Fruit fly (Drosophila melanogaster) whole organism, embryonic: Measurements from ENCODE around the gene gcm.

Experiments used
- Ada2b ChIP-seq: fragments of 200-800 bp; sonication (Bioruptor generic); IDR thresholded peaks from 2 replicates; pipeline ENCODE4 v1.3.6; 2022; ENCODE audit warnings: missing biosample characterization, missing genetic modification characterization
- BEAF-32 ChIP-seq: fragments of 200-800 bp; sonication (Bioruptor generic); optimal IDR thresholded peaks from 3 replicates; lab custom pipeline; 2017; ENCODE audit warnings: missing biosample characterization, missing genetic modification characterization, mild to moderate bottlenecking, moderate library complexity, missing genetic modification reagents
- CG10267 ChIP-seq: fragments of 200-800 bp; sonication (Bioruptor generic); optimal IDR thresholded peaks from 2 replicates; lab custom pipeline; 2018; ENCODE audit warnings: missing biosample characterization, mild to moderate bottlenecking, missing genetic modification characterization, moderate library complexity
- CG12219 ChIP-seq: fragments of 200-800 bp; sonication (Bioruptor generic); optimal IDR thresholded peaks from 3 replicates; lab custom pipeline; 2018; ENCODE audit warnings: missing biosample characterization, mild to moderate bottlenecking, missing genetic modification characterization
- CG12236 ChIP-seq: fragments of 200-800 bp; sonication (Bioruptor generic); optimal IDR thresholded peaks from 2 replicates; lab custom pipeline; 2016; ENCODE audit warnings: missing biosample characterization, missing genetic modification characterization
- CG13624 ChIP-seq: fragments of 200-800 bp; sonication (Bioruptor generic); optimal IDR thresholded peaks from 2 replicates; lab custom pipeline; 2016; ENCODE audit warnings: missing biosample characterization, missing genetic modification characterization
- CG15514 ChIP-seq: fragments of 200-800 bp; sonication (Bioruptor generic); optimal IDR thresholded peaks from 3 replicates; lab custom pipeline; 2017; ENCODE audit warnings: missing biosample characterization, missing genetic modification characterization, mild to moderate bottlenecking, moderate library complexity, missing genetic modification reagents
- CG1602 ChIP-seq: fragments of 200-800 bp; sonication (Bioruptor generic); optimal IDR thresholded peaks from 3 replicates; lab custom pipeline; 2016; ENCODE audit warnings: missing biosample characterization, missing genetic modification characterization
- CG18764 ChIP-seq: fragments of 200-800 bp; sonication (Bioruptor generic); optimal IDR thresholded peaks from 3 replicates; lab custom pipeline; 2016; ENCODE audit warnings: missing biosample characterization, missing genetic modification characterization
- CG31388 ChIP-seq: fragments of 200-800 bp; sonication (Bioruptor generic); optimal IDR thresholded peaks from 2 replicates; lab custom pipeline; 2016; ENCODE audit warnings: missing biosample characterization, missing genetic modification characterization
- CG32532 ChIP-seq: fragments of 200-800 bp; sonication (Bioruptor generic); IDR thresholded peaks from 2 replicates; pipeline ENCODE4 v1.3.6; 2022; ENCODE audit warnings: missing biosample characterization, missing genetic modification characterization
- CG33213 ChIP-seq: fragments of 200-800 bp; sonication (Bioruptor generic); optimal IDR thresholded peaks from 3 replicates; lab custom pipeline; 2016; ENCODE audit warnings: missing biosample characterization, missing genetic modification characterization
- CG34224 ChIP-seq: fragments of 200-800 bp; sonication (Bioruptor generic); IDR thresholded peaks from 3 replicates; pipeline ENCODE4 v1.3.6; 2022; ENCODE audit warnings: missing biosample characterization, missing genetic modification characterization; ENCODE audit not compliant: partially characterized antibody
- CG42726 ChIP-seq: fragments of 200-800 bp; sonication (Bioruptor generic); IDR thresholded peaks from 2 replicates; pipeline ENCODE4 v1.3.6; 2022; ENCODE audit warnings: missing biosample characterization, missing genetic modification characterization; ENCODE audit not compliant: partially characterized antibody
- CG43689 ChIP-seq: fragments of 200-800 bp; sonication (Bioruptor generic); IDR thresholded peaks from 2 replicates; pipeline ENCODE4 v1.3.6; 2022; ENCODE audit warnings: missing biosample characterization, missing genetic modification characterization
- CG6272 ChIP-seq: fragments of 200-800 bp; sonication (Bioruptor generic); IDR thresholded peaks from 2 replicates; pipeline ENCODE4 v1.3.6; 2022; ENCODE audit warnings: missing biosample characterization, missing genetic modification characterization
- CG6765 ChIP-seq: fragments of 200-800 bp; sonication (Bioruptor generic); optimal IDR thresholded peaks from 3 replicates; lab custom pipeline; 2017; ENCODE audit warnings: missing biosample characterization, mild to moderate bottlenecking, missing genetic modification characterization
- CG9215 ChIP-seq: fragments of 200-800 bp; sonication (Bioruptor generic); IDR thresholded peaks from 2 replicates; pipeline ENCODE4 v1.3.6; 2022; ENCODE audit warnings: missing biosample characterization, missing genetic modification characterization
- CG9817 ChIP-seq: fragments of 200-800 bp; sonication (Bioruptor generic); optimal IDR thresholded peaks from 2 replicates; lab custom pipeline; 2018; ENCODE audit warnings: missing biosample characterization, mild to moderate bottlenecking, missing genetic modification characterization, moderate library complexity
- Dip2 ChIP-seq: fragments of 200-800 bp; sonication (Bioruptor generic); IDR thresholded peaks from 2 replicates; pipeline ENCODE4 v1.3.6; 2022; ENCODE audit warnings: missing biosample characterization, missing genetic modification characterization
- Doc2 ChIP-seq: fragments of 200-800 bp; sonication (Bioruptor generic); IDR thresholded peaks from 2 replicates; pipeline ENCODE4 v1.3.6; 2022; ENCODE audit warnings: missing biosample characterization, missing genetic modification characterization
- Elba2 ChIP-seq: fragments of 200-800 bp; sonication (Bioruptor generic); optimal IDR thresholded peaks from 3 replicates; lab custom pipeline; 2016; ENCODE audit warnings: missing biosample characterization, missing genetic modification characterization
- Ets97D ChIP-seq: fragments of 200-800 bp; sonication (Bioruptor generic); optimal IDR thresholded peaks from 3 replicates; lab custom pipeline; 2016; ENCODE audit warnings: missing biosample characterization, missing genetic modification characterization
- Hand ChIP-seq: fragments of 200-800 bp; sonication (Bioruptor generic); optimal IDR thresholded peaks from 2 replicates; lab custom pipeline; 2017; ENCODE audit warnings: mild to moderate bottlenecking, missing biosample characterization, missing genetic modification reagents, missing genetic modification characterization
- Hsf ChIP-seq: fragments of 200-800 bp; sonication (Bioruptor generic); optimal IDR thresholded peaks from 3 replicates; lab custom pipeline; 2016; ENCODE audit warnings: missing biosample characterization, missing genetic modification characterization
- Jarid2 ChIP-seq: fragments of 200-800 bp; sonication (Bioruptor generic); optimal IDR thresholded peaks from 3 replicates; lab custom pipeline; 2017; ENCODE audit warnings: mild to moderate bottlenecking, missing biosample characterization, missing genetic modification reagents, missing genetic modification characterization
- Nf-YA ChIP-seq: fragments of 200-800 bp; sonication (Bioruptor generic); IDR thresholded peaks from 2 replicates; pipeline ENCODE4 v1.3.6; 2022; ENCODE audit warnings: missing biosample characterization, missing genetic modification characterization
- Nf-YC ChIP-seq: fragments of 200-800 bp; optimal IDR thresholded peaks from 3 replicates; lab custom pipeline; 2019; ENCODE audit warnings: missing biosample characterization, mild to moderate bottlenecking, missing genetic modification characterization, moderate library complexity
- PHDP ChIP-seq: fragments of 200-800 bp; sonication (Bioruptor generic); optimal IDR thresholded peaks from 3 replicates; lab custom pipeline; 2018; ENCODE audit warnings: missing biosample characterization, mild to moderate bottlenecking, missing genetic modification characterization, moderate library complexity
- Ptx1 ChIP-seq: fragments of 200-800 bp; sonication (Bioruptor generic); IDR thresholded peaks from 2 replicates; pipeline ENCODE4 v1.3.6; 2022; ENCODE audit warnings: missing biosample characterization, missing genetic modification characterization
- Rfx ChIP-seq: fragments of 200-800 bp; sonication (Bioruptor generic); IDR thresholded peaks from 2 replicates; pipeline ENCODE4 v1.3.6; 2022; ENCODE audit warnings: missing biosample characterization, missing genetic modification characterization
- Rx ChIP-seq: fragments of 200-800 bp; sonication (Bioruptor generic); IDR thresholded peaks from 2 replicates; pipeline ENCODE4 v1.3.6; 2022; ENCODE audit warnings: missing biosample characterization, missing genetic modification characterization
- Spps ChIP-seq: fragments of 200-800 bp; sonication (Bioruptor generic); optimal IDR thresholded peaks from 2 replicates; lab custom pipeline; 2018; ENCODE audit warnings: missing biosample characterization, mild to moderate bottlenecking, missing genetic modification characterization
- Sry-β ChIP-seq: fragments of 200-800 bp; sonication (Bioruptor generic); optimal IDR thresholded peaks from 2 replicates; lab custom pipeline; 2018; ENCODE audit warnings: missing biosample characterization, mild to moderate bottlenecking, missing genetic modification characterization, moderate library complexity
- Stat92E ChIP-seq, 3 experiments: fragments of >200 bp in 2 of 3; fragments of 200-800 bp in 1 of 3; sonication (Bioruptor generic) in 1 of 3; optimal IDR thresholded peaks; 2 replicates each; lab custom pipeline; 2017 to 2019; ENCODE audit warnings: missing biosample characterization in 3 of 3, missing genetic modification characterization in 3 of 3, mild to moderate bottlenecking in 1 of 3, moderate library complexity in 1 of 3
- aop ChIP-seq: fragments of 200-800 bp; sonication (Bioruptor generic); IDR thresholded peaks from 2 replicates; pipeline ENCODE4 v1.3.6; 2022; ENCODE audit warnings: missing biosample characterization, missing genetic modification characterization
- bsh ChIP-seq, 2 experiments: fragments of 200-800 bp; sonication (Bioruptor generic); optimal IDR thresholded peaks; 2 replicates each; lab custom pipeline; 2017 to 2018; ENCODE audit warnings: mild to moderate bottlenecking in 2 of 2, missing biosample characterization in 2 of 2, missing genetic modification characterization in 2 of 2, moderate library complexity in 1 of 2
- dati ChIP-seq: fragments of 200-800 bp; sonication (Bioruptor generic); IDR thresholded peaks from 2 replicates; pipeline ENCODE4 v1.3.6; 2022; ENCODE audit warnings: missing biosample characterization, missing genetic modification characterization
- ftz-f1 ChIP-seq: fragments of 200-800 bp; sonication (Bioruptor generic); optimal IDR thresholded peaks from 2 replicates; lab custom pipeline; 2016; ENCODE audit warnings: missing biosample characterization, missing genetic modification characterization
- gcm2 ChIP-seq: fragments of 200-800 bp; sonication (Bioruptor generic); optimal IDR thresholded peaks from 2 replicates; lab custom pipeline; 2016; ENCODE audit warnings: missing biosample characterization, missing genetic modification characterization
- grau ChIP-seq: fragments of 200-800 bp; optimal IDR thresholded peaks from 3 replicates; lab custom pipeline; 2019; ENCODE audit warnings: missing biosample characterization, mild to moderate bottlenecking, missing genetic modification characterization, moderate library complexity
- gro ChIP-seq: fragments of 200-800 bp; sonication (Bioruptor generic); optimal IDR thresholded peaks from 2 replicates; lab custom pipeline; 2016; ENCODE audit warnings: missing biosample characterization, missing genetic modification characterization
- gsb-n ChIP-seq: fragments of 200-800 bp; sonication (Bioruptor generic); optimal IDR thresholded peaks from 3 replicates; lab custom pipeline; 2018; ENCODE audit warnings: missing biosample characterization, mild to moderate bottlenecking, missing genetic modification characterization
- hb ChIP-seq: fragments of 200-800 bp; sonication (Bioruptor generic); IDR thresholded peaks from 3 replicates; pipeline ENCODE4 v1.3.6; 2022; ENCODE audit warnings: missing biosample characterization, missing genetic modification characterization; ENCODE audit not compliant: partially characterized antibody
- hth ChIP-seq: fragments of >200 bp; optimal IDR thresholded peaks from 2 replicates; lab custom pipeline; 2017; ENCODE audit warnings: inconsistent platforms
- ken ChIP-seq: fragments of 200-800 bp; sonication (Bioruptor generic); IDR thresholded peaks from 3 replicates; pipeline ENCODE4 v1.3.6; 2022; ENCODE audit warnings: missing biosample characterization, missing genetic modification characterization
- pfk ChIP-seq: fragments of 200-800 bp; sonication (Bioruptor generic); optimal IDR thresholded peaks from 2 replicates; lab custom pipeline; 2018; ENCODE audit warnings: missing biosample characterization, mild to moderate bottlenecking, missing genetic modification characterization, moderate library complexity
- schlank ChIP-seq: fragments of 200-800 bp; sonication (Bioruptor generic); optimal IDR thresholded peaks from 2 replicates; lab custom pipeline; 2018; ENCODE audit warnings: missing biosample characterization, mild to moderate bottlenecking, missing genetic modification characterization
- sens-2 ChIP-seq: fragments of 200-800 bp; sonication (Bioruptor generic); IDR thresholded peaks from 2 replicates; pipeline ENCODE4 v1.3.6; 2022; ENCODE audit warnings: missing biosample characterization, missing genetic modification characterization
- tgo ChIP-seq: fragments of 200-800 bp; sonication (Bioruptor generic); IDR thresholded peaks from 3 replicates; pipeline ENCODE4 v1.3.6; 2022; ENCODE audit warnings: missing biosample characterization, missing genetic modification characterization
- trh ChIP-seq: fragments of 200-800 bp; sonication (Bioruptor generic); optimal IDR thresholded peaks from 2 replicates; lab custom pipeline; 2016; ENCODE audit warnings: missing biosample characterization, missing genetic modification characterization
- zen ChIP-seq: fragments of 200-800 bp; sonication (Bioruptor generic); optimal IDR thresholded peaks from 3 replicates; lab custom pipeline; 2018; ENCODE audit warnings: missing biosample characterization, mild to moderate bottlenecking, missing genetic modification characterization, moderate library complexity

Gene gcm

dm6 chr2L:9613922-9614321, 32.4 kb upstream of the gcm start (continued):
- no peak for TF ChIP-seq Ets97D (GFP tag; lab: Kevin White, UChicago)
- no peak for TF ChIP-seq CG31388
- no peak for TF ChIP-seq CG1602 (GFP tag; lab: Kevin White, UChicago)
- peak; percentile 13 for TF ChIP-seq Sry-β (GFP tag; lab: Kevin White, UChicago)
- no peak for TF ChIP-seq Doc2 (GFP tag; lab: Robert Waterston, UW)
- TF ChIP-seq CG15514 = peak; percentile 95
- TF ChIP-seq Hsf (GFP tag; lab: Kevin White, UChicago) = no peak
- no peak for TF ChIP-seq Nf-YC (tag; lab: Kevin White, UChicago)
- TF ChIP-seq hth (lab: Kevin White, UChicago) = no peak
- no peak for TF ChIP-seq BEAF-32
- no peak for TF ChIP-seq CG13624
- TF ChIP-seq trh (GFP tag; lab: Kevin White, UChicago) = no peak
- no peak for TF ChIP-seq tgo (GFP tag; lab: Robert Waterston, UW)
- TF ChIP-seq Spps = peak; percentile 41
- no peak for TF ChIP-seq Jarid2 (GFP tag; lab: Kevin White, UChicago)
- TF ChIP-seq CG33213 (GFP tag; lab: Kevin White, UChicago) = no peak
- TF ChIP-seq Rfx (GFP tag; lab: Robert Waterston, UW) = peak; percentile 58
- TF ChIP-seq CG32532 (GFP tag; lab: Robert Waterston, UW) = peak; percentile 12; the same call in 1 of the 2 replicates
- TF ChIP-seq CG12236 (GFP tag; lab: Kevin White, UChicago) = no peak
- no peak for TF ChIP-seq ken (GFP tag; lab: Robert Waterston, UW)
- no peak for TF ChIP-seq CG9215 (GFP tag; lab: Robert Waterston, UW)
- TF ChIP-seq CG43689 (GFP tag; lab: Robert Waterston, UW) = no peak
- TF ChIP-seq CG6272 = no peak
- no peak for TF ChIP-seq PHDP (tag; lab: Kevin White, UChicago)
- TF ChIP-seq Elba2 (GFP tag; lab: Kevin White, UChicago) = no peak
- no peak for TF ChIP-seq zen
- no peak for TF ChIP-seq Rx (GFP tag; lab: Robert Waterston, UW)
- no peak for TF ChIP-seq pfk (GFP tag; lab: Kevin White, UChicago)
- TF ChIP-seq gsb-n (tag; lab: Kevin White, UChicago) = no peak
- TF ChIP-seq Stat92E (GFP tag; optimal IDR thresholded peaks at IDR 0.05; lab: Kevin White, UChicago) = no peak
- no peak for TF ChIP-seq aop
- TF ChIP-seq Ada2b (GFP tag; lab: Robert Waterston, UW) = no peak
- peak in 1 of 2 experiments; percentile 64 for TF ChIP-seq bsh (GFP tag; optimal IDR thresholded peaks at IDR 0.05; lab: Kevin White, UChicago)
- TF ChIP-seq CG42726 = no peak
- no peak for TF ChIP-seq Dip2 (GFP tag; lab: Robert Waterston, UW)
- TF ChIP-seq hb (GFP tag; lab: Robert Waterston, UW) = no peak
- TF ChIP-seq CG18764 (GFP tag; lab: Kevin White, UChicago) = no peak
- TF ChIP-seq dati (GFP tag; lab: Robert Waterston, UW) = no peak
- no peak for TF ChIP-seq Hand (GFP tag; lab: Kevin White, UChicago)
- TF ChIP-seq ftz-f1 (GFP tag; lab: Kevin White, UChicago) = no peak
- no peak for TF ChIP-seq gcm2 (GFP tag; lab: Kevin White, UChicago)
- TF ChIP-seq sens-2 (GFP tag; lab: Robert Waterston, UW) = no peak
- TF ChIP-seq CG9817 (tag; lab: Kevin White, UChicago) = no peak
- no peak for TF ChIP-seq CG34224 (GFP tag; lab: Robert Waterston, UW)
- TF ChIP-seq CG12219 = no peak
- no peak for TF ChIP-seq Ptx1 (GFP tag; lab: Robert Waterston, UW)
- TF ChIP-seq Nf-YA (GFP tag; lab: Robert Waterston, UW) = no peak
- TF ChIP-seq schlank (tag; lab: Kevin White, UChicago) = no peak
- TF ChIP-seq gro = no peak
- TF ChIP-seq grau = peak; percentile 24
- TF ChIP-seq CG6765 (GFP tag; lab: Kevin White, UChicago) = no peak
- no peak for TF ChIP-seq CG10267 (tag; lab: Kevin White, UChicago)
